Worm (Caenorhabditis elegans) whole organism, late embryonic: ENCODE measurements around the gene daf-10.

Source experiments
- K09A11.1 ChIP-seq: sonication (generic microtip); optimal IDR thresholded peaks from 2 replicates; lab custom pipeline; 2017; ENCODE audit warnings: antibody characterized with exemption, mild to moderate bottlenecking, missing genetic modification characterization, missing compliant biosample characterization; ENCODE audit not compliant: insufficient read depth
- elt-2 ChIP-seq: sonication (generic microtip); optimal IDR thresholded peaks from 2 replicates; lab custom pipeline; 2016; ENCODE audit warnings: missing genetic modification reagents, missing genetic modification characterization, missing compliant biosample characterization
- ets-4 ChIP-seq: sonication (generic microtip); optimal IDR thresholded peaks from 2 replicates; lab custom pipeline; 2016; ENCODE audit warnings: missing genetic modification characterization, missing compliant biosample characterization
- pat-9 ChIP-seq: fragments of 200-800 bp; sonication (Bioruptor generic); optimal IDR thresholded peaks from 2 replicates; lab custom pipeline; 2018; ENCODE audit warnings: mild to moderate bottlenecking, missing genetic modification characterization, moderate library complexity, missing compliant biosample characterization
- pha-4 ChIP-seq: fragments of 150-350 bp; optimal IDR thresholded peaks from 2 replicates; lab custom pipeline; 2018; ENCODE audit warnings: missing biosample characterization, missing genetic modification reagents, missing genetic modification characterization
- pqm-1 ChIP-seq: sonication (generic microtip); optimal IDR thresholded peaks from 2 replicates; lab custom pipeline; 2016; ENCODE audit warnings: missing genetic modification characterization, missing compliant biosample characterization
- rnt-1 ChIP-seq: sonication (generic microtip); optimal IDR thresholded peaks from 2 replicates; lab custom pipeline; 2016; ENCODE audit warnings: missing genetic modification characterization, missing compliant biosample characterization
- tbx-2 ChIP-seq: sonication (generic microtip); optimal IDR thresholded peaks from 2 replicates; lab custom pipeline; 2016; ENCODE audit warnings: missing genetic modification characterization, missing compliant biosample characterization

- TF ChIP-seq K09A11.1 (tag; lab: Kevin White, UChicago), result no peak
- TF ChIP-seq pat-9 (tag; lab: Kevin White, UChicago), result no peak
- no peak for TF ChIP-seq pqm-1 (tag; lab: Kevin White, UChicago)
- no peak for TF ChIP-seq ets-4 (tag; lab: Kevin White, UChicago)
- peak; percentile 8 for TF ChIP-seq elt-2
- no peak for TF ChIP-seq rnt-1 (tag; lab: Kevin White, UChicago)
- no peak for TF ChIP-seq pha-4
- no peak for TF ChIP-seq tbx-2 (tag; lab: Kevin White, UChicago)
Observed at ce11 chrIV:9159863-9160262, 13.9 kb upstream of the daf-10 start.
